Worm (Caenorhabditis elegans) whole organism, mixed stage, embryonic: ENCODE results near the gene sorb-1.

ENCODE experiments used
- blmp-1 ChIP-seq: fragments of 150-350 bp; optimal IDR thresholded peaks from 2 replicates; lab custom pipeline; 2014; ENCODE audit warnings: missing biosample characterization, missing genetic modification characterization
- nhr-76 ChIP-seq: sonication (generic microtip); optimal IDR thresholded peaks from 2 replicates; lab custom pipeline; 2017; ENCODE audit warnings: missing biosample characterization, missing genetic modification characterization
- ztf-11 ChIP-seq: fragments of 150-350 bp; optimal IDR thresholded peaks from 2 replicates; lab custom pipeline; 2014; ENCODE audit warnings: missing biosample characterization, missing genetic modification characterization

DNA sequence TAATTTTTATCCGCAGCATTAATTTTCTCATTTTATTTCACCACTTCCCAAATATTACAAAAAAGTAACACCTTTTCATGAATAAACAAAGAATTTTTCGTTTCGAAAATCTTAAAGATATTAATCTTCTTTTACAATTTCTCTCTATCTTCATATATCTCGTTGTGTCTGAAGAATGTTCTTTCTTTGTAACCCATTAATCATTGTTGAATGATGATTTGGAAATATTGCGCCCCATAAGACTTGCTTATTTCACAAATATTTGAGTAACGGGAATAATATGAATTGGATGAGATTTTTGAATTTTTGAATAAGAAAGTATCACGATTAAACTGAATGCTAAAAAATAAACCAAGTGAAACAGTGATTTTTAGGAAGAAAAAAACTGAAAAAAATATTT lies 29.1 kb upstream of the sorb-1 start:
- TF ChIP-seq blmp-1 (tag; lab: Kevin White, UChicago) (no peak), ztf-11 (no peak), nhr-76 (tag; lab: Kevin White, UChicago) (no peak)
